Fruit fly (Drosophila melanogaster): ENCODE results near the gene CG31287.

The CG31287 gene

DNA sequence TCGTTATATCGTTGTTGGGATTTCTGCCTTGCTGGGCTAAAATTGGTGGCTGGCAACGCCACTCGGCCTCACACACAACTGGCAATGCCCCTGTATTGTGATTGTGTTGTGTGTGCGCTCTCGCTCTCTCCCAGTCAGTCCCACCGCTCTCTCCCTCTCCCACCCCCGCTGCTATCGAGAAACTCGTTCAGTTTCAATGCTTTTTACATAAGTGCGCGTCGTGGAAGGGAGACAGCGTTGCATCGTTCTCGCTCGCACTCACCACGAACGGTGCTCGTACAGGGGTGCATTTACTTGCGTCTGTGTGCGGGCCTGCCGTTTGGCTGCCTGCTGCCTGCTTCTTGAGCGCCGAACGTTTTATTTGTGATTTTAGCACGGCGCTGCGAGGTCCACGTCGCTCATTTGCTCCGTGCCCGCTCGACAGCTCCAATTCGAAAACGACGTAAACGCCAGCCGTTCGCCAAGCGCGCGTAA, 39.3 kb downstream of the CG31287 start:
- TF ChIP-seq CG3032 (tag; optimal IDR thresholded peaks at IDR 0.05) (peak; percentile 22), CG8319 (GFP tag; optimal IDR thresholded peaks at IDR 0.05) (no peak), dac (GFP tag; optimal IDR thresholded peaks at IDR 0.05) (no peak), Eip78C (GFP tag) (peak; percentile 87), CG8119 (GFP tag; IDR thresholded peaks at IDR 0.05) (no peak), net (GFP tag; optimal IDR thresholded peaks at IDR 0.05) (peak; percentile 56), ss (GFP tag; optimal IDR thresholded peaks at IDR 0.05) (peak; percentile 71 to 83), CG11294 (GFP tag; IDR thresholded peaks at IDR 0.05) (no peak), Lpt (GFP tag; optimal IDR thresholded peaks at IDR 0.05) (peak; percentile 94), Hr38 (GFP tag; optimal IDR thresholded peaks at IDR 0.05) (no peak), esn (GFP tag; optimal IDR thresholded peaks at IDR 0.05) (peak; percentile 24), Smox (GFP tag; optimal IDR thresholded peaks at IDR 0.05) (no peak), Hr4 (GFP tag; optimal IDR thresholded peaks at IDR 0.05) (no peak), vri (GFP tag; optimal IDR thresholded peaks at IDR 0.05) (peak; percentile 100), CG7368 (GFP tag; optimal IDR thresholded peaks at IDR 0.05) (peak; percentile 64), Blimp-1 (GFP tag; optimal IDR thresholded peaks at IDR 0.05) (peak; percentile 27), CG16779 (tag; optimal IDR thresholded peaks at IDR 0.05) (peak; percentile 80), lz (GFP tag; optimal IDR thresholded peaks at IDR 0.05) (no peak), OdsH (GFP tag; optimal IDR thresholded peaks at IDR 0.05) (no peak), CG11762 (GFP tag; optimal IDR thresholded peaks at IDR 0.05; ENCODE audit: insufficient read depth) (no peak), CG6808 (GFP tag; optimal IDR thresholded peaks at IDR 0.05) (peak; percentile 41), CG3919 (GFP tag; optimal IDR thresholded peaks at IDR 0.05) (peak; percentile 73), Sox15 (GFP tag; optimal IDR thresholded peaks at IDR 0.05) (no peak), Eip75B (GFP tag; optimal IDR thresholded peaks at IDR 0.05) (peak; percentile 58), CG6163 (GFP tag; IDR thresholded peaks at IDR 0.05) (no peak), CG31627 (GFP tag; optimal IDR thresholded peaks at IDR 0.05) (no peak), fkh (GFP tag; optimal IDR thresholded peaks at IDR 0.05) (peak; percentile 81), cyc (GFP tag; optimal IDR thresholded peaks at IDR 0.05) (no peak), CG10669 (GFP tag; optimal IDR thresholded peaks at IDR 0.05) (peak; percentile 25), spab (GFP tag; optimal IDR thresholded peaks at IDR 0.05) (peak; percentile 6), Hr39 (GFP tag; optimal IDR thresholded peaks at IDR 0.05) (no peak), achi (GFP tag; optimal IDR thresholded peaks at IDR 0.05) (no peak), Ets21C (GFP tag; optimal IDR thresholded peaks at IDR 0.05) (no peak), acj6 (GFP tag; optimal IDR thresholded peaks at IDR 0.05) (no peak), topi (GFP tag; optimal IDR thresholded peaks at IDR 0.05) (peak; percentile 24), CG9139 (GFP tag; optimal IDR thresholded peaks at IDR 0.05) (peak; percentile 73), CG32006 (GFP tag; optimal IDR thresholded peaks at IDR 0.05) (no peak), pdm3 (GFP tag; optimal IDR thresholded peaks at IDR 0.05) (no peak), CG1621 (tag; optimal IDR thresholded peaks at IDR 0.05) (peak; percentile 79), CG6854 (GFP tag; optimal IDR thresholded peaks at IDR 0.05) (peak; percentile 91), svp (GFP tag) (peak; percentile 93), Ets96B (tag; optimal IDR thresholded peaks at IDR 0.05) (peak; percentile 9), CG6276 (GFP tag; optimal IDR thresholded peaks at IDR 0.05) (no peak), fd59A (GFP tag; optimal IDR thresholded peaks at IDR 0.05) (no peak), CG6792 (GFP tag; optimal IDR thresholded peaks at IDR 0.05) (no peak), Sox14 (GFP tag; optimal IDR thresholded peaks at IDR 0.05) (peak; percentile 85), fd85E (GFP tag; optimal IDR thresholded peaks at IDR 0.05) (peak; percentile 8), CG34406 (GFP tag; optimal IDR thresholded peaks at IDR 0.05) (no peak), CG11902 (GFP tag; optimal IDR thresholded peaks at IDR 0.05) (no peak), eg (GFP tag; IDR thresholded peaks at IDR 0.05) (no peak), dsx (GFP tag; optimal IDR thresholded peaks at IDR 0.05; ENCODE audit: poor library complexity, severe bottlenecking) (peak; percentile 67), CG4318 (GFP tag; optimal IDR thresholded peaks at IDR 0.05) (no peak), Gug (GFP tag; IDR thresholded peaks at IDR 0.05) (no peak)

All from whole organism, prepupa.